Worm (Caenorhabditis elegans) whole organism, L3 larva: ENCODE measurements around the gene F13A2.3.

Experiments
- aly-2 ChIP-seq: fragments of 150-350 bp; optimal IDR thresholded peaks from 2 replicates; lab custom pipeline; 2014; ENCODE audit warnings: missing biosample characterization, missing genetic modification characterization
- ama-1 ChIP-seq: fragments of 150-350 bp; optimal IDR thresholded peaks from 2 replicates; lab custom pipeline; 2018
- ceh-28 ChIP-seq: fragments of 150-350 bp; optimal IDR thresholded peaks from 2 replicates; lab custom pipeline; 2014; ENCODE audit warnings: missing biosample characterization, missing genetic modification reagents, missing genetic modification characterization
- daf-12 ChIP-seq: fragments of 150-350 bp; optimal IDR thresholded peaks from 2 replicates; lab custom pipeline; 2014; ENCODE audit warnings: missing biosample characterization, missing genetic modification reagents, missing genetic modification characterization
- egl-5 ChIP-seq: fragments of 150-350 bp; optimal IDR thresholded peaks from 2 replicates; lab custom pipeline; 2017; ENCODE audit warnings: missing biosample characterization, missing genetic modification reagents, missing genetic modification characterization, inconsistent platforms
- elt-1 ChIP-seq: fragments of 150-350 bp; optimal IDR thresholded peaks from 2 replicates; lab custom pipeline; 2014; ENCODE audit warnings: missing biosample characterization, missing genetic modification characterization
- elt-2 ChIP-seq: sonication (generic microtip); optimal IDR thresholded peaks from 2 replicates; lab custom pipeline; 2016; ENCODE audit warnings: missing genetic modification reagents, mild to moderate bottlenecking, missing genetic modification characterization, missing compliant biosample characterization
- elt-3 ChIP-seq, 3 experiments: fragments of 150-350 bp in 1 of 3; sonication (generic microtip) in 2 of 3; optimal IDR thresholded peaks; 2 replicates in 2 of 3; 4 replicates in 1 of 3; lab custom pipeline; 2014 to 2017; ENCODE audit warnings: missing biosample characterization in 3 of 3, missing genetic modification characterization in 3 of 3
- eor-1 ChIP-seq, 2 experiments: fragments of 150-350 bp; optimal IDR thresholded peaks; 2 replicates each; lab custom pipeline; 2014 to 2018; ENCODE audit warnings: missing biosample characterization in 2 of 2, missing genetic modification characterization in 2 of 2
- fkh-10 ChIP-seq: sonication (generic microtip); optimal IDR thresholded peaks from 2 replicates; lab custom pipeline; 2017; ENCODE audit warnings: missing biosample characterization, missing genetic modification reagents, missing genetic modification characterization
- fkh-2 ChIP-seq: fragments of 150-350 bp; optimal IDR thresholded peaks from 2 replicates; lab custom pipeline; 2014; ENCODE audit warnings: missing biosample characterization, missing genetic modification reagents, missing genetic modification characterization
- hmg-11 ChIP-seq: sonication (generic microtip); optimal IDR thresholded peaks from 2 replicates; lab custom pipeline; 2016; ENCODE audit warnings: missing genetic modification characterization, missing compliant biosample characterization
- jun-1 ChIP-seq: fragments of 150-350 bp; optimal IDR thresholded peaks from 2 replicates; lab custom pipeline; 2014; ENCODE audit warnings: missing biosample characterization, missing genetic modification reagents, missing genetic modification characterization
- lin-15B ChIP-seq: fragments of 150-350 bp; optimal IDR thresholded peaks from 2 replicates; lab custom pipeline; 2014; ENCODE audit warnings: missing biosample characterization, missing genetic modification characterization
- lin-39 ChIP-seq: fragments of 150-350 bp; optimal IDR thresholded peaks from 2 replicates; lab custom pipeline; 2018; ENCODE audit warnings: missing biosample characterization, missing genetic modification reagents, missing genetic modification characterization
- lsy-12 ChIP-seq: sonication (generic microtip); optimal IDR thresholded peaks from 2 replicates; lab custom pipeline; 2016; ENCODE audit warnings: mild to moderate bottlenecking, missing genetic modification characterization, missing compliant biosample characterization
- mdl-1 ChIP-seq: fragments of 150-350 bp; optimal IDR thresholded peaks from 2 replicates; lab custom pipeline; 2014; ENCODE audit warnings: missing biosample characterization, missing genetic modification characterization
- mml-1 ChIP-seq: fragments of 150-350 bp; sonication (generic microtip); optimal IDR thresholded peaks from 3 replicates; lab custom pipeline; 2014; ENCODE audit warnings: missing biosample characterization, missing genetic modification characterization
- nfya-1 ChIP-seq: sonication (generic microtip); optimal IDR thresholded peaks from 2 replicates; lab custom pipeline; 2017; ENCODE audit warnings: missing genetic modification characterization, mild to moderate bottlenecking, missing compliant biosample characterization, antibody characterized with exemption, moderate library complexity; ENCODE audit not compliant: insufficient read depth
- nhr-23 ChIP-seq: fragments of 150-350 bp; optimal IDR thresholded peaks from 2 replicates; lab custom pipeline; 2014; ENCODE audit warnings: missing biosample characterization, missing genetic modification reagents, missing genetic modification characterization
- nhr-237 ChIP-seq: fragments of 150-350 bp; optimal IDR thresholded peaks from 2 replicates; lab custom pipeline; 2014; ENCODE audit warnings: missing biosample characterization, missing genetic modification characterization
- nhr-25 ChIP-seq: sonication (generic microtip); optimal IDR thresholded peaks from 2 replicates; lab custom pipeline; 2017; ENCODE audit warnings: missing biosample characterization, missing genetic modification characterization
- nhr-28 ChIP-seq: fragments of 150-350 bp; optimal IDR thresholded peaks from 2 replicates; lab custom pipeline; 2014; ENCODE audit warnings: missing biosample characterization, missing genetic modification characterization
- nhr-43 ChIP-seq: sonication (generic microtip); optimal IDR thresholded peaks from 2 replicates; lab custom pipeline; 2016; ENCODE audit warnings: mild to moderate bottlenecking, missing genetic modification characterization, missing compliant biosample characterization; ENCODE audit not compliant: poor library complexity, severe bottlenecking
- nhr-67 ChIP-seq: fragments of 150-350 bp; optimal IDR thresholded peaks from 2 replicates; lab custom pipeline; 2014; ENCODE audit warnings: missing biosample characterization, missing genetic modification characterization
- nhr-77 ChIP-seq: fragments of 150-350 bp; optimal IDR thresholded peaks from 2 replicates; lab custom pipeline; 2014; ENCODE audit warnings: missing biosample characterization, missing genetic modification characterization
- pqm-1 ChIP-seq: fragments of 150-350 bp; optimal IDR thresholded peaks from 2 replicates; lab custom pipeline; 2017; ENCODE audit warnings: missing biosample characterization, missing genetic modification characterization, inconsistent platforms
- sea-2 ChIP-seq: fragments of 150-350 bp; sonication (generic microtip); optimal IDR thresholded peaks from 4 replicates; lab custom pipeline; 2014; ENCODE audit warnings: missing biosample characterization, missing genetic modification reagents, missing genetic modification characterization
- snpc-4 ChIP-seq: fragments of 150-350 bp; optimal IDR thresholded peaks from 2 replicates; lab custom pipeline; 2014; ENCODE audit warnings: missing biosample characterization, missing genetic modification characterization
- tbx-2 ChIP-seq: sonication (generic microtip); optimal IDR thresholded peaks from 2 replicates; lab custom pipeline; 2016; ENCODE audit warnings: mild to moderate bottlenecking, missing genetic modification characterization, missing compliant biosample characterization
- unc-39 ChIP-seq: sonication (generic microtip); optimal IDR thresholded peaks from 4 replicates; lab custom pipeline; 2017; ENCODE audit warnings: missing biosample characterization, missing genetic modification characterization
- unc-62 ChIP-seq: fragments of 150-350 bp; sonication (generic microtip); optimal IDR thresholded peaks from 4 replicates; lab custom pipeline; 2014; ENCODE audit warnings: missing biosample characterization, missing genetic modification reagents, missing genetic modification characterization

F13A2.3 gene

ce11 chrV:4360018-4360417 lies 36.1 kb downstream of the F13A2.3 start:
- TF ChIP-seq elt-1 (tag; lab: Kevin White, UChicago), result no peak
- no peak for TF ChIP-seq nhr-43 (tag; lab: Kevin White, UChicago)
- no peak for TF ChIP-seq nhr-67 (tag; lab: Kevin White, UChicago)
- no peak for TF ChIP-seq lin-15B
- TF ChIP-seq ceh-28 (tag; lab: Kevin White, UChicago), result no peak

ce11 chrV:4359127-4359526 lies 37.0 kb downstream of the F13A2.3 start:
- TF ChIP-seq fkh-10 (GFP tag; lab: Kevin White, UChicago) (no peak), nhr-23 (tag; lab: Kevin White, UChicago) (no peak), lsy-12 (no peak), elt-3 (tag; optimal IDR thresholded peaks at IDR 0.05; lab: Kevin White, UChicago) (no peak)
- TF ChIP-seq, all 47 proteins: peak for 0

- TF ChIP-seq nhr-28 (no peak), unc-62 (GFP tag; lab: Kevin White, UChicago) (no peak), lin-39 (tag; lab: Kevin White, UChicago) (no peak), daf-12 (tag; lab: Kevin White, UChicago) (no peak), sea-2 (no peak), mml-1 (tag; lab: Kevin White, UChicago) (no peak)
These were observed 38.8 kb downstream of the F13A2.3 start for ce11 chrV:4357369-4357768.

- TF ChIP-seq ceh-28 (tag; lab: Kevin White, UChicago) (no peak), lin-39 (tag; lab: Kevin White, UChicago) (no peak), nhr-67 (tag; lab: Kevin White, UChicago) (no peak), aly-2 (tag; lab: Kevin White, UChicago) (no peak), elt-3 (tag; optimal IDR thresholded peaks at IDR 0.05; lab: Kevin White, UChicago) (no peak), mdl-1 (tag; lab: Kevin White, UChicago) (no peak), nhr-237 (tag; lab: Kevin White, UChicago) (no peak), hmg-11 (tag; lab: Kevin White, UChicago) (no peak), nhr-28 (no peak), eor-1 (tag; optimal IDR thresholded peaks at IDR 0.05; lab: Kevin White, UChicago) (no peak), jun-1 (tag; lab: Kevin White, UChicago) (no peak), nhr-77 (no peak), nhr-25 (tag; lab: Kevin White, UChicago) (no peak), fkh-10 (GFP tag; lab: Kevin White, UChicago) (no peak), elt-1 (tag; lab: Kevin White, UChicago) (no peak), ama-1 (lab: Kevin White, UChicago) (no peak), daf-12 (tag; lab: Kevin White, UChicago) (no peak), nfya-1 (tag; lab: Kevin White, UChicago) (no peak), unc-39 (tag; lab: Kevin White, UChicago) (no peak), egl-5 (tag; lab: Kevin White, UChicago) (no peak)
- TF ChIP-seq, all 47 proteins: peak for 0
These were observed 40.0 kb downstream of the F13A2.3 start for ce11 chrV:4356047-4356612.

- TF ChIP-seq aly-2 (tag; lab: Kevin White, UChicago), result no peak
- TF ChIP-seq ama-1 (lab: Kevin White, UChicago), result peak; percentile 32
- TF ChIP-seq tbx-2 (tag; lab: Kevin White, UChicago), result no peak
- TF ChIP-seq pqm-1, result peak; percentile 21
- peak; percentile 42 for TF ChIP-seq nhr-23 (tag; lab: Kevin White, UChicago)
- TF ChIP-seq snpc-4 (tag; lab: Kevin White, UChicago), result peak; percentile 1
- peak; percentile 75 for TF ChIP-seq lin-15B
- TF ChIP-seq lin-39 (tag; lab: Kevin White, UChicago), result peak; percentile 27
- peak; percentile 35 for TF ChIP-seq elt-2
- TF ChIP-seq nhr-25 (tag; lab: Kevin White, UChicago), result peak; percentile 68
- TF ChIP-seq hmg-11 (tag; lab: Kevin White, UChicago), result peak; percentile 74
- no peak for TF ChIP-seq fkh-2 (tag; lab: Kevin White, UChicago)
- peak; percentile 78 for TF ChIP-seq nfya-1 (tag; lab: Kevin White, UChicago)
These were observed 49.4 kb downstream of the F13A2.3 start, which contains the start of gene mcm-7 for ce11 chrV:4346799-4347198. Gene mcm-7, plus strand, starts transcription at chrV:4347166.
